Worm (Caenorhabditis elegans) whole organism, late embryonic: ENCODE data around the gene sptl-3.

ENCODE experiments used
- K02D7.2 ChIP-seq: sonication (generic microtip); optimal IDR thresholded peaks from 2 replicates; lab custom pipeline; 2017; ENCODE audit warnings: mild to moderate bottlenecking, missing genetic modification characterization, missing compliant biosample characterization
- T23F11.4 ChIP-seq: fragments of 200-800 bp; sonication (Bioruptor generic); optimal IDR thresholded peaks from 2 replicates; lab custom pipeline; 2018; ENCODE audit warnings: mild to moderate bottlenecking, missing genetic modification characterization, missing compliant biosample characterization
- ama-1 ChIP-seq: fragments of 150-350 bp; optimal IDR thresholded peaks from 2 replicates; lab custom pipeline; 2014
- ceh-14 ChIP-seq: sonication (generic microtip); optimal IDR thresholded peaks from 2 replicates; lab custom pipeline; 2016; ENCODE audit warnings: missing genotype, missing genetic modification characterization, missing compliant biosample characterization
- ceh-19 ChIP-seq: fragments of 200-800 bp; sonication (Bioruptor generic); optimal IDR thresholded peaks from 2 replicates; lab custom pipeline; 2018; ENCODE audit warnings: mild to moderate bottlenecking, missing genetic modification characterization, missing compliant biosample characterization
- ceh-22 ChIP-seq: sonication (generic microtip); optimal IDR thresholded peaks from 2 replicates; lab custom pipeline; 2017; ENCODE audit warnings: missing biosample characterization, missing genetic modification characterization
- ceh-30 ChIP-seq: fragments of 150-350 bp; optimal IDR thresholded peaks from 2 replicates; lab custom pipeline; 2014; ENCODE audit warnings: missing biosample characterization, missing genetic modification characterization
- ceh-34 ChIP-seq: sonication (generic microtip); optimal IDR thresholded peaks from 2 replicates; lab custom pipeline; 2016; ENCODE audit warnings: mild to moderate bottlenecking, missing genetic modification characterization, missing compliant biosample characterization
- ceh-45 ChIP-seq: fragments of 200-800 bp; sonication (Bioruptor generic); IDR thresholded peaks from 2 replicates; pipeline ENCODE4 v1.3.6; 2022; ENCODE audit warnings: missing genetic modification reagents, missing genetic modification characterization, missing compliant biosample characterization
- ceh-9 ChIP-seq: sonication (generic microtip); optimal IDR thresholded peaks from 2 replicates; lab custom pipeline; 2016; ENCODE audit warnings: mild to moderate bottlenecking, missing genetic modification characterization, inconsistent platforms, missing compliant biosample characterization
- che-1 ChIP-seq: sonication (generic microtip); optimal IDR thresholded peaks from 2 replicates; lab custom pipeline; 2016; ENCODE audit warnings: mild to moderate bottlenecking, missing genetic modification characterization, missing compliant biosample characterization
- dve-1 ChIP-seq: sonication (generic microtip); optimal IDR thresholded peaks from 2 replicates; lab custom pipeline; 2017; ENCODE audit warnings: antibody characterized with exemption, mild to moderate bottlenecking, missing genetic modification characterization, missing compliant biosample characterization
- elt-2 ChIP-seq: sonication (generic microtip); optimal IDR thresholded peaks from 2 replicates; lab custom pipeline; 2016; ENCODE audit warnings: missing genetic modification reagents, missing genetic modification characterization, missing compliant biosample characterization
- elt-4 ChIP-seq: sonication (generic microtip); optimal IDR thresholded peaks from 2 replicates; lab custom pipeline; 2016; ENCODE audit warnings: missing genetic modification characterization, missing compliant biosample characterization
- ets-4 ChIP-seq: sonication (generic microtip); optimal IDR thresholded peaks from 2 replicates; lab custom pipeline; 2016; ENCODE audit warnings: missing genetic modification characterization, missing compliant biosample characterization
- fkh-10 ChIP-seq: fragments of 150-350 bp; optimal IDR thresholded peaks from 2 replicates; lab custom pipeline; 2014; ENCODE audit warnings: missing biosample characterization, missing genetic modification reagents, missing genetic modification characterization
- hlh-13 ChIP-seq: fragments of 200-800 bp; sonication (Bioruptor generic); optimal IDR thresholded peaks from 2 replicates; lab custom pipeline; 2018; ENCODE audit warnings: mild to moderate bottlenecking, missing genetic modification characterization, missing compliant biosample characterization
- hlh-15 ChIP-seq: sonication (generic microtip); optimal IDR thresholded peaks from 2 replicates; lab custom pipeline; 2016; ENCODE audit warnings: missing genetic modification characterization, missing compliant biosample characterization
- hlh-30 ChIP-seq: sonication (generic microtip); optimal IDR thresholded peaks from 2 replicates; lab custom pipeline; 2017; ENCODE audit warnings: antibody characterized with exemption, missing genetic modification characterization, missing compliant biosample characterization; ENCODE audit not compliant: insufficient read depth
- madf-2 ChIP-seq: sonication (generic microtip); optimal IDR thresholded peaks from 2 replicates; lab custom pipeline; 2017; ENCODE audit warnings: missing genetic modification characterization, missing compliant biosample characterization
- nhr-11 ChIP-seq: fragments of 150-350 bp; optimal IDR thresholded peaks from 2 replicates; lab custom pipeline; 2014; ENCODE audit warnings: missing biosample characterization, missing genetic modification characterization
- npax-4 ChIP-seq: sonication (generic microtip); optimal IDR thresholded peaks from 2 replicates; lab custom pipeline; 2016; ENCODE audit warnings: missing genetic modification characterization, missing compliant biosample characterization
- odd-2 ChIP-seq: sonication (generic microtip); optimal IDR thresholded peaks from 2 replicates; lab custom pipeline; 2017; ENCODE audit warnings: antibody characterized with exemption, mild to moderate bottlenecking, missing genetic modification characterization, missing compliant biosample characterization
- pha-2 ChIP-seq: sonication (generic microtip); optimal IDR thresholded peaks from 2 replicates; lab custom pipeline; 2017; ENCODE audit warnings: mild to moderate bottlenecking, missing genetic modification characterization, missing compliant biosample characterization
- pha-4 ChIP-seq: fragments of 150-350 bp; optimal IDR thresholded peaks from 2 replicates; lab custom pipeline; 2018; ENCODE audit warnings: missing biosample characterization, missing genetic modification reagents, missing genetic modification characterization
- pros-1 ChIP-seq: fragments of 150-350 bp; optimal IDR thresholded peaks from 2 replicates; lab custom pipeline; 2014; ENCODE audit warnings: missing biosample characterization, missing genetic modification reagents, missing genetic modification characterization
- rnt-1 ChIP-seq: sonication (generic microtip); optimal IDR thresholded peaks from 2 replicates; lab custom pipeline; 2016; ENCODE audit warnings: missing genetic modification characterization, missing compliant biosample characterization
- sdc-2 ChIP-seq: sonication (generic microtip); optimal IDR thresholded peaks from 2 replicates; lab custom pipeline; 2016; ENCODE audit warnings: missing genotype, missing genetic modification characterization, missing compliant biosample characterization
- sox-2 ChIP-seq: fragments of 200-800 bp; sonication (Bioruptor generic); IDR thresholded peaks from 2 replicates; pipeline ENCODE4 v1.3.6; 2022; ENCODE audit warnings: missing genetic modification reagents, missing genetic modification characterization, missing compliant biosample characterization
- sox-4 ChIP-seq: sonication (generic microtip); optimal IDR thresholded peaks from 2 replicates; lab custom pipeline; 2017; ENCODE audit warnings: mild to moderate bottlenecking, missing genetic modification characterization, inconsistent platforms, missing compliant biosample characterization
- tbx-7 ChIP-seq: sonication (generic microtip); optimal IDR thresholded peaks from 2 replicates; lab custom pipeline; 2016; ENCODE audit warnings: missing genotype, missing genetic modification characterization, missing compliant biosample characterization
- ttx-3 ChIP-seq: sonication (generic microtip); optimal IDR thresholded peaks from 2 replicates; lab custom pipeline; 2016; ENCODE audit warnings: missing genetic modification reagents, missing genetic modification characterization, missing compliant biosample characterization
- unc-42 ChIP-seq: sonication (generic microtip); optimal IDR thresholded peaks from 2 replicates; lab custom pipeline; 2016; ENCODE audit warnings: missing genotype, missing genetic modification characterization, missing compliant biosample characterization
- zip-5 ChIP-seq: sonication (generic microtip); optimal IDR thresholded peaks from 2 replicates; lab custom pipeline; 2016; ENCODE audit warnings: missing genetic modification characterization, missing compliant biosample characterization

The sptl-3 gene

ce11 chrV:13931225-13931624 is 38.1 kb downstream of the sptl-3 start, which contains the start of gene C06B3.16:
Gene C06B3.16, plus strand, starts transcription at chrV:13931525.
- TF ChIP-seq pros-1 (tag; lab: Kevin White, UChicago) (no peak), sox-2 (no peak), che-1 (no peak), ttx-3 (tag; lab: Kevin White, UChicago) (no peak), tbx-7 (tag; lab: Kevin White, UChicago) (no peak), hlh-15 (tag; lab: Kevin White, UChicago) (no peak), sdc-2 (tag; lab: Kevin White, UChicago) (no peak), dve-1 (tag; lab: Kevin White, UChicago) (no peak), ceh-14 (tag; lab: Kevin White, UChicago) (no peak), ceh-45 (GFP tag; lab: Robert Waterston, UW) (no peak), sox-4 (tag; lab: Kevin White, UChicago) (no peak), T23F11.4 (GFP tag; lab: Kevin White, UChicago) (no peak), odd-2 (tag; lab: Kevin White, UChicago) (no peak), fkh-10 (GFP tag; lab: Kevin White, UChicago) (no peak), ceh-19 (GFP tag; lab: Kevin White, UChicago) (no peak), ets-4 (no peak), hlh-13 (GFP tag; lab: Kevin White, UChicago) (no peak), ceh-34 (no peak), elt-4 (tag; lab: Kevin White, UChicago) (no peak), nhr-11 (tag; lab: Kevin White, UChicago) (no peak)
- TF ChIP-seq, all 69 proteins: peak for 0

ce11 chrV:13931952-13932351 is 38.8 kb downstream of the sptl-3 start:
- no peak for TF ChIP-seq madf-2 (tag; lab: Kevin White, UChicago)
- no peak for TF ChIP-seq ceh-9
- TF ChIP-seq K02D7.2 (tag; lab: Kevin White, UChicago), result no peak
- TF ChIP-seq, all 69 proteins: peak for 0

- no peak for TF ChIP-seq pha-2 (tag; lab: Kevin White, UChicago)
- TF ChIP-seq sox-4 (tag; lab: Kevin White, UChicago), result no peak
- no peak for TF ChIP-seq elt-2 (tag; lab: Kevin White, UChicago)
Observed at ce11 chrV:13934545-13934944, 41.4 kb downstream of the sptl-3 start, which contains the start of gene R10D12.1. Gene R10D12.1, minus strand, starts transcription at chrV:13934645.

ce11 chrV:13935423-13935822 is 42.3 kb downstream of the sptl-3 start:
- TF ChIP-seq pha-4 (no peak), ttx-3 (tag; lab: Kevin White, UChicago) (no peak), unc-42 (no peak), sox-4 (tag; lab: Kevin White, UChicago) (no peak), ceh-22 (tag; lab: Kevin White, UChicago) (no peak), rnt-1 (tag; lab: Kevin White, UChicago) (no peak), ama-1 (lab: Kevin White, UChicago) (no peak), fkh-10 (GFP tag; lab: Kevin White, UChicago) (no peak), zip-5 (no peak), npax-4 (tag; lab: Kevin White, UChicago) (no peak)

- TF ChIP-seq unc-42 (no peak), odd-2 (tag; lab: Kevin White, UChicago) (no peak), hlh-30 (tag; lab: Kevin White, UChicago) (no peak), sox-2 (no peak), ceh-30 (tag; lab: Kevin White, UChicago) (no peak), ceh-19 (GFP tag; lab: Kevin White, UChicago) (no peak)
Observed at ce11 chrV:13936052-13936451, 42.9 kb downstream of the sptl-3 start.
